Worm (Caenorhabditis elegans) whole organism, L4 larva: Measurements from ENCODE around the gene F15D4.5.

ENCODE experiments used
- T26A8.4 ChIP-seq: fragments of 200-800 bp; sonication (Bioruptor generic); IDR thresholded peaks from 2 replicates; pipeline ENCODE4 v1.3.6; 2022; ENCODE audit warnings: missing genetic modification characterization, missing compliant biosample characterization
- aha-1 ChIP-seq: fragments of 150-350 bp; peaks from one replicate; lab custom pipeline; 2014; ENCODE audit warnings: missing biosample characterization, missing genetic modification characterization
- aly-2 ChIP-seq: sonication (generic microtip); optimal IDR thresholded peaks from 2 replicates; lab custom pipeline; 2018; ENCODE audit warnings: missing biosample characterization, missing genetic modification characterization
- ama-1 ChIP-seq: fragments of 150-350 bp; optimal IDR thresholded peaks from 2 replicates; lab custom pipeline; 2014; ENCODE audit warnings: inconsistent platforms, mixed read lengths
- ceh-32 ChIP-seq: sonication (generic microtip); optimal IDR thresholded peaks from 2 replicates; lab custom pipeline; 2016; ENCODE audit warnings: mild to moderate bottlenecking, missing genetic modification characterization, missing compliant biosample characterization; ENCODE audit not compliant: poor library complexity
- daf-16 ChIP-seq, 3 experiments: sonication (generic microtip); optimal IDR thresholded peaks; 2 replicates each; lab custom pipeline; 2016 to 2017; ENCODE audit warnings: missing genetic modification characterization in 3 of 3, missing genetic modification reagents in 3 of 3, mild to moderate bottlenecking in 2 of 3, missing compliant biosample characterization in 2 of 3, missing biosample characterization in 1 of 3, moderate library complexity in 1 of 3
- dmd-6 ChIP-seq: fragments of 200-800 bp; sonication (Bioruptor generic); IDR thresholded peaks from 2 replicates; pipeline ENCODE4 v1.3.6; 2022; ENCODE audit warnings: missing genetic modification reagents, missing genetic modification characterization, missing compliant biosample characterization
- dpl-1 ChIP-seq: fragments of 150-350 bp; optimal IDR thresholded peaks from 2 replicates; lab custom pipeline; 2014; ENCODE audit warnings: missing biosample characterization, missing genetic modification reagents, missing genetic modification characterization
- duxl-1 ChIP-seq: sonication (generic microtip); optimal IDR thresholded peaks from 2 replicates; lab custom pipeline; 2016; ENCODE audit warnings: mild to moderate bottlenecking, missing genetic modification characterization, moderate library complexity, missing compliant biosample characterization; ENCODE audit not compliant: poor library complexity
- dve-1 ChIP-seq: sonication (generic microtip); optimal IDR thresholded peaks from 2 replicates; lab custom pipeline; 2017; ENCODE audit warnings: antibody characterized with exemption, mild to moderate bottlenecking, missing genetic modification characterization, missing compliant biosample characterization; ENCODE audit not compliant: insufficient read depth
- egl-27 ChIP-seq: sonication (generic microtip); optimal IDR thresholded peaks from 3 replicates; lab custom pipeline; 2017; ENCODE audit warnings: missing biosample characterization, missing genetic modification reagents, missing genetic modification characterization
- egl-43 ChIP-seq: fragments of 200-800 bp; sonication (Bioruptor generic); IDR thresholded peaks from 2 replicates; pipeline ENCODE4 v1.3.6; 2022; ENCODE audit warnings: missing genetic modification reagents, missing genetic modification characterization, missing compliant biosample characterization
- hif-1 ChIP-seq, 2 experiments: sonication (generic microtip); optimal IDR thresholded peaks; 2 replicates each; lab custom pipeline; 2016 to 2017; ENCODE audit warnings: missing compliant biosample characterization in 2 of 2, missing genetic modification characterization in 2 of 2, missing genetic modification reagents in 2 of 2, missing genotype in 2 of 2, mild to moderate bottlenecking in 1 of 2
- hlh-11 ChIP-seq: fragments of 200-800 bp; sonication (Bioruptor generic); optimal IDR thresholded peaks from 2 replicates; lab custom pipeline; 2018; ENCODE audit warnings: mild to moderate bottlenecking, missing genetic modification characterization, missing compliant biosample characterization
- hlh-30 ChIP-seq: sonication (generic microtip); optimal IDR thresholded peaks from 2 replicates; lab custom pipeline; 2017; ENCODE audit warnings: antibody characterized with exemption, mild to moderate bottlenecking, missing genetic modification characterization, missing compliant biosample characterization; ENCODE audit not compliant: insufficient read depth
- lin-38 ChIP-seq: fragments of 200-800 bp; sonication (Bioruptor generic); IDR thresholded peaks from 2 replicates; pipeline ENCODE4 v1.3.6; 2022; ENCODE audit warnings: missing genetic modification reagents, missing genetic modification characterization, missing compliant biosample characterization
- lin-39 ChIP-seq: fragments of 150-350 bp; optimal IDR thresholded peaks from 2 replicates; lab custom pipeline; 2014; ENCODE audit warnings: missing biosample characterization, missing genetic modification reagents, missing genetic modification characterization
- lsy-2 ChIP-seq, 2 experiments: fragments of 150-350 bp in 1 of 2; sonication (generic microtip) in 1 of 2; optimal IDR thresholded peaks; 2 replicates each; lab custom pipeline; 2014 to 2017; ENCODE audit warnings: missing biosample characterization in 2 of 2, missing genetic modification characterization in 2 of 2
- madf-9 ChIP-seq: fragments of 200-800 bp; sonication (Bioruptor generic); conservative IDR thresholded peaks from 2 replicates; pipeline ENCODE4 v1.3.6; 2022; ENCODE audit warnings: missing genetic modification reagents, missing genetic modification characterization, missing compliant biosample characterization
- mdl-1 ChIP-seq, 2 experiments: fragments of 150-350 bp in 1 of 2; sonication (generic microtip) in 1 of 2; optimal IDR thresholded peaks; 2 replicates each; lab custom pipeline; 2014 to 2017; ENCODE audit warnings: missing biosample characterization in 2 of 2, missing genetic modification characterization in 2 of 2
- mep-1 ChIP-seq: fragments of 150-350 bp; sonication (generic microtip); optimal IDR thresholded peaks from 3 replicates; lab custom pipeline; 2014; ENCODE audit warnings: missing biosample characterization, missing genetic modification characterization
- mes-2 ChIP-seq: sonication (generic microtip); optimal IDR thresholded peaks from 2 replicates; lab custom pipeline; 2016; ENCODE audit warnings: missing genotype, mild to moderate bottlenecking, missing genetic modification characterization, missing compliant biosample characterization; ENCODE audit not compliant: poor library complexity, severe bottlenecking
- mxl-2 ChIP-seq: fragments of 200-800 bp; sonication (Bioruptor generic); conservative IDR thresholded peaks from 2 replicates; pipeline ENCODE4 v1.3.6; 2022; ENCODE audit warnings: missing genetic modification reagents, missing genetic modification characterization, missing compliant biosample characterization
- mxl-3 ChIP-seq: fragments of 200-800 bp; sonication (Bioruptor generic); optimal IDR thresholded peaks from 2 replicates; lab custom pipeline; 2018; ENCODE audit warnings: mild to moderate bottlenecking, missing genetic modification characterization, missing compliant biosample characterization
- nhr-10 ChIP-seq: fragments of 150-350 bp; optimal IDR thresholded peaks from 2 replicates; lab custom pipeline; 2014; ENCODE audit warnings: missing biosample characterization, missing genetic modification characterization
- nhr-102 ChIP-seq: sonication (generic microtip); optimal IDR thresholded peaks from 2 replicates; lab custom pipeline; 2016; ENCODE audit warnings: mild to moderate bottlenecking, missing genetic modification characterization, moderate library complexity, missing compliant biosample characterization
- nhr-11 ChIP-seq: fragments of 150-350 bp; optimal IDR thresholded peaks from 2 replicates; lab custom pipeline; 2014; ENCODE audit warnings: missing biosample characterization, missing genetic modification characterization
- nhr-25 ChIP-seq: sonication (generic microtip); optimal IDR thresholded peaks from 2 replicates; lab custom pipeline; 2017; ENCODE audit warnings: missing genetic modification characterization, mild to moderate bottlenecking, missing compliant biosample characterization, antibody characterized with exemption, moderate library complexity, borderline replicate concordance; ENCODE audit not compliant: insufficient read depth
- nhr-28 ChIP-seq: fragments of 150-350 bp; optimal IDR thresholded peaks from 2 replicates; lab custom pipeline; 2014; ENCODE audit warnings: missing biosample characterization, missing genetic modification characterization
- nhr-42 ChIP-seq: fragments of 200-800 bp; sonication (Bioruptor generic); IDR thresholded peaks from 2 replicates; pipeline ENCODE4 v1.3.6; 2022; ENCODE audit warnings: missing genetic modification characterization, missing compliant biosample characterization
- nhr-48 ChIP-seq: sonication (generic microtip); optimal IDR thresholded peaks from 2 replicates; lab custom pipeline; 2016; ENCODE audit warnings: mild to moderate bottlenecking, missing genetic modification characterization, missing compliant biosample characterization
- nhr-6 ChIP-seq: fragments of 150-350 bp; optimal IDR thresholded peaks from 2 replicates; lab custom pipeline; 2014; ENCODE audit warnings: missing biosample characterization, missing genetic modification characterization
- pha-4 ChIP-seq, 2 experiments: fragments of 150-350 bp in 1 of 2; fragments of 200-800 bp in 1 of 2; sonication (Bioruptor generic) in 1 of 2; IDR thresholded peaks in 1 of 2; optimal IDR thresholded peaks in 1 of 2; 2 replicates each; pipeline versions ENCODE4 v1.3.6 to Lab custom; 2014 to 2022; ENCODE audit warnings: missing genetic modification characterization in 2 of 2, missing genetic modification reagents in 2 of 2, missing biosample characterization in 1 of 2, missing compliant biosample characterization in 1 of 2
- rbr-2 ChIP-seq: sonication (generic microtip); optimal IDR thresholded peaks from 2 replicates; lab custom pipeline; 2016; ENCODE audit warnings: missing genotype, missing genetic modification characterization, missing compliant biosample characterization
- set-16 ChIP-seq: fragments of 200-800 bp; sonication (Bioruptor generic); IDR thresholded peaks from 2 replicates; pipeline ENCODE4 v1.3.6; 2022; ENCODE audit warnings: missing genetic modification reagents, missing genetic modification characterization, missing compliant biosample characterization
- spr-1 ChIP-seq: sonication (generic microtip); optimal IDR thresholded peaks from 2 replicates; lab custom pipeline; 2016; ENCODE audit warnings: mild to moderate bottlenecking, missing genetic modification characterization, missing compliant biosample characterization
- spr-3 ChIP-seq: fragments of 200-800 bp; sonication (Bioruptor generic); optimal IDR thresholded peaks from 2 replicates; lab custom pipeline; 2018; ENCODE audit warnings: mild to moderate bottlenecking, missing genetic modification characterization, missing compliant biosample characterization
- tag-97 ChIP-seq: fragments of 200-800 bp; sonication (Bioruptor generic); IDR thresholded peaks from 2 replicates; pipeline ENCODE4 v1.3.6; 2022; ENCODE audit warnings: missing genetic modification characterization, missing compliant biosample characterization
- tra-1 ChIP-seq: fragments of 200-800 bp; sonication (Bioruptor generic); IDR thresholded peaks from 2 replicates; pipeline ENCODE4 v1.3.6; 2022; ENCODE audit warnings: missing genetic modification reagents, missing genetic modification characterization, missing compliant biosample characterization
- unc-62 ChIP-seq, 3 experiments: fragments of 150-350 bp in 1 of 3; sonication (generic microtip); optimal IDR thresholded peaks in 2 of 3; peaks in 1 of 3; 1 replicate in 1 of 3; 2 replicates in 2 of 3; lab custom pipeline; 2014 to 2017; ENCODE audit warnings: missing biosample characterization in 3 of 3, missing genetic modification characterization in 3 of 3, missing genetic modification reagents in 3 of 3, missing genotype in 1 of 3
- vab-7 ChIP-seq: fragments of 200-800 bp; sonication (Bioruptor generic); IDR thresholded peaks from 2 replicates; pipeline ENCODE4 v1.3.6; 2022; ENCODE audit warnings: missing genetic modification reagents, missing genetic modification characterization, missing compliant biosample characterization
- zip-11 ChIP-seq: fragments of 200-800 bp; sonication (Bioruptor generic); IDR thresholded peaks from 2 replicates; pipeline ENCODE4 v1.3.6; 2022; ENCODE audit warnings: missing genetic modification characterization, missing compliant biosample characterization
- ztf-11 ChIP-seq: fragments of 150-350 bp; optimal IDR thresholded peaks from 2 replicates; lab custom pipeline; 2014; ENCODE audit warnings: missing biosample characterization, missing genetic modification characterization

Gene F15D4.5

ce11 chrII:13291406-13292124 is 46.4 kb downstream of the F15D4.5 start:
- TF ChIP-seq dpl-1 (GFP tag; lab: Kevin White, UChicago) (peak; percentile 13), madf-9 (GFP tag; lab: Robert Waterston, UW) (0 out of 2 replicates have a peak, but pooled peaks have one; percentile 19), ama-1 (lab: Kevin White, UChicago) (peak; percentile 87), mes-2 (tag; lab: Kevin White, UChicago) (peak; percentile 16), tag-97 (GFP tag; lab: Robert Waterston, UW) (no peak), mxl-3 (GFP tag; lab: Kevin White, UChicago) (peak; percentile 72), nhr-25 (tag; lab: Kevin White, UChicago) (peak; percentile 75), hif-1 (tag; optimal IDR thresholded peaks at IDR 0.05; lab: Kevin White, UChicago) (peak in 1 of 2 experiments; percentile 4), lsy-2 (tag; optimal IDR thresholded peaks at IDR 0.05; lab: Kevin White, UChicago) (peak; percentile 26 to 56), T26A8.4 (GFP tag; lab: Robert Waterston, UW) (0 out of 2 replicates have a peak, but pooled peaks have one; percentile 41), vab-7 (GFP tag; lab: Robert Waterston, UW) (no peak), unc-62 (GFP tag; optimal IDR thresholded peaks at IDR 0.05 in 1 of 2; lab: Kevin White, UChicago) (peak in 1 of 2 experiments; percentile 99), unc-62 (tag; optimal IDR thresholded peaks at IDR 0.05; lab: Kevin White, UChicago) (no peak), nhr-10 (tag; lab: Kevin White, UChicago) (peak; percentile 32), set-16 (GFP tag; lab: Robert Waterston, UW) (peak; percentile 87), ztf-11 (no peak), mxl-2 (GFP tag; lab: Robert Waterston, UW) (no peak), spr-1 (tag; lab: Kevin White, UChicago) (no peak), egl-27 (tag; lab: Kevin White, UChicago) (no peak), nhr-42 (GFP tag; lab: Robert Waterston, UW) (0 out of 2 replicates have a peak, but pooled peaks have one; percentile 33), pha-4 (GFP tag; IDR thresholded peaks at IDR 0.05; lab: Robert Waterston, UW) (peak; percentile 62), pha-4 (tag; optimal IDR thresholded peaks at IDR 0.05; lab: Kevin White, UChicago) (no peak), ceh-32 (no peak), nhr-102 (tag; lab: Kevin White, UChicago) (peak; percentile 2), hlh-11 (peak; percentile 94), nhr-6 (tag; lab: Kevin White, UChicago) (peak; percentile 5), nhr-11 (tag; lab: Kevin White, UChicago) (peak; percentile 71), nhr-48 (tag; lab: Kevin White, UChicago) (peak; percentile 37), dmd-6 (GFP tag; lab: Robert Waterston, UW) (peak; percentile 26; the same call in 1 of the 2 replicates), tra-1 (0 out of 2 replicates have a peak, but pooled peaks have one; percentile 8), egl-43 (no peak), rbr-2 (peak; percentile 34), spr-3 (GFP tag; lab: Kevin White, UChicago) (no peak), aha-1 (peak; percentile 95), hlh-30 (tag; lab: Kevin White, UChicago) (peak; percentile 79), lin-39 (tag; lab: Kevin White, UChicago) (no peak), mep-1 (peak; percentile 38), daf-16 (GFP tag; optimal IDR thresholded peaks at IDR 0.05; lab: Kevin White, UChicago) (no peak), daf-16 (tag; optimal IDR thresholded peaks at IDR 0.05; lab: Kevin White, UChicago) (no peak), zip-11 (GFP tag; lab: Robert Waterston, UW) (no peak), duxl-1 (tag; lab: Kevin White, UChicago) (peak; percentile 16), aly-2 (no peak), lin-38 (GFP tag; lab: Robert Waterston, UW) (peak; percentile 36), nhr-28 (tag; lab: Kevin White, UChicago) (peak; percentile 94), dve-1 (tag; lab: Kevin White, UChicago) (peak; percentile 25), mdl-1 (tag; optimal IDR thresholded peaks at IDR 0.05; lab: Kevin White, UChicago) (peak; percentile 67 to 79)
